Fruit fly (Drosophila melanogaster) whole organism, embryonic: ENCODE measurements around the gene Nadsyn.

Experiments used
- BEAF-32 ChIP-seq: fragments of 200-800 bp; sonication (Bioruptor generic); optimal IDR thresholded peaks from 3 replicates; lab custom pipeline; 2017; ENCODE audit warnings: missing biosample characterization, missing genetic modification characterization, mild to moderate bottlenecking, moderate library complexity, missing genetic modification reagents
- Bgb ChIP-seq: fragments of 200-800 bp; sonication (Bioruptor generic); IDR thresholded peaks from 2 replicates; pipeline ENCODE4 v1.3.6; 2022; ENCODE audit warnings: missing biosample characterization, missing genetic modification characterization; ENCODE audit not compliant: partially characterized antibody
- CG10543 ChIP-seq: fragments of 200-800 bp; sonication (Bioruptor generic); optimal IDR thresholded peaks from 3 replicates; lab custom pipeline; 2017; ENCODE audit warnings: missing biosample characterization, mild to moderate bottlenecking, missing genetic modification characterization, moderate library complexity
- CG11085 ChIP-seq: fragments of 200-800 bp; sonication (Bioruptor generic); IDR thresholded peaks from 2 replicates; pipeline ENCODE4 v1.3.6; 2022; ENCODE audit warnings: missing biosample characterization, missing genetic modification characterization
- CG12236 ChIP-seq: fragments of 200-800 bp; sonication (Bioruptor generic); optimal IDR thresholded peaks from 2 replicates; lab custom pipeline; 2016; ENCODE audit warnings: missing biosample characterization, missing genetic modification characterization
- CG13296 ChIP-seq: fragments of 200-800 bp; sonication (Bioruptor generic); optimal IDR thresholded peaks from 3 replicates; lab custom pipeline; 2018; ENCODE audit warnings: missing biosample characterization, mild to moderate bottlenecking, missing genetic modification characterization
- CG15269 ChIP-seq: fragments of 200-800 bp; sonication (Bioruptor generic); optimal IDR thresholded peaks from 2 replicates; lab custom pipeline; 2018; ENCODE audit warnings: missing biosample characterization, mild to moderate bottlenecking, missing genetic modification characterization, moderate library complexity
- CG3163 ChIP-seq: fragments of 200-800 bp; sonication (Bioruptor generic); optimal IDR thresholded peaks from 3 replicates; lab custom pipeline; 2016; ENCODE audit warnings: missing biosample characterization, missing genetic modification characterization
- CG3407 ChIP-seq: fragments of 200-800 bp; sonication (Bioruptor generic); optimal IDR thresholded peaks from 2 replicates; lab custom pipeline; 2018; ENCODE audit warnings: missing biosample characterization, mild to moderate bottlenecking, missing genetic modification characterization
- CG3995 ChIP-seq: fragments of 200-800 bp; sonication (Bioruptor generic); optimal IDR thresholded peaks from 3 replicates; lab custom pipeline; 2016; ENCODE audit warnings: missing biosample characterization, missing genetic modification characterization
- CG5180 ChIP-seq: fragments of 200-800 bp; sonication (Bioruptor generic); optimal IDR thresholded peaks from 3 replicates; lab custom pipeline; 2017; ENCODE audit warnings: missing biosample characterization, missing genetic modification characterization, mild to moderate bottlenecking, moderate library complexity, missing genetic modification reagents
- CG7839 ChIP-seq: fragments of 200-800 bp; sonication (Bioruptor generic); optimal IDR thresholded peaks from 3 replicates; lab custom pipeline; 2018; ENCODE audit warnings: missing biosample characterization, mild to moderate bottlenecking, missing genetic modification characterization, moderate library complexity
- CG7987 ChIP-seq: fragments of 200-800 bp; sonication (Bioruptor generic); optimal IDR thresholded peaks from 2 replicates; lab custom pipeline; 2018; ENCODE audit warnings: missing biosample characterization, mild to moderate bottlenecking, missing genetic modification characterization, moderate library complexity
- CG8089 ChIP-seq: fragments of 200-800 bp; sonication (Bioruptor generic); optimal IDR thresholded peaks from 3 replicates; lab custom pipeline; 2016; ENCODE audit warnings: missing biosample characterization, missing genetic modification characterization
- CG8359 ChIP-seq: fragments of 200-800 bp; sonication (Bioruptor generic); optimal IDR thresholded peaks from 2 replicates; lab custom pipeline; 2017; ENCODE audit warnings: missing biosample characterization, mild to moderate bottlenecking, missing genetic modification characterization, borderline replicate concordance
- CG8924 ChIP-seq: fragments of 200-800 bp; optimal IDR thresholded peaks from 3 replicates; lab custom pipeline; 2019; ENCODE audit warnings: missing biosample characterization, mild to moderate bottlenecking, missing genetic modification characterization, moderate library complexity
- CG9215 ChIP-seq: fragments of 200-800 bp; sonication (Bioruptor generic); IDR thresholded peaks from 2 replicates; pipeline ENCODE4 v1.3.6; 2022; ENCODE audit warnings: missing biosample characterization, missing genetic modification characterization
- Dad ChIP-seq: fragments of 200-800 bp; sonication (Bioruptor generic); optimal IDR thresholded peaks from 3 replicates; lab custom pipeline; 2016; ENCODE audit warnings: missing biosample characterization, missing genetic modification characterization
- Drgx ChIP-seq: fragments of 200-800 bp; sonication (Bioruptor generic); IDR thresholded peaks from 2 replicates; pipeline ENCODE4 v1.3.6; 2022; ENCODE audit warnings: missing biosample characterization, missing genetic modification characterization
- H2.0 ChIP-seq: fragments of 200-800 bp; sonication (Bioruptor generic); IDR thresholded peaks from 2 replicates; pipeline ENCODE4 v1.3.6; 2022; ENCODE audit warnings: missing biosample characterization, missing genetic modification characterization
- HLH3B ChIP-seq: fragments of 200-800 bp; sonication (Bioruptor generic); IDR thresholded peaks from 2 replicates; pipeline ENCODE4 v1.3.6; 2022; ENCODE audit warnings: missing biosample characterization, missing genetic modification characterization
- Hmr ChIP-seq: fragments of 200-800 bp; sonication (Bioruptor generic); optimal IDR thresholded peaks from 3 replicates; lab custom pipeline; 2017; ENCODE audit warnings: mild to moderate bottlenecking, missing biosample characterization, missing genetic modification reagents, missing genetic modification characterization
- Lpt ChIP-seq: fragments of >200 bp; optimal IDR thresholded peaks from 2 replicates; lab custom pipeline; 2018; ENCODE audit warnings: missing biosample characterization, missing genetic modification characterization
- Optix ChIP-seq: fragments of 200-800 bp; sonication (Bioruptor generic); IDR thresholded peaks from 3 replicates; pipeline ENCODE4 v1.3.6; 2022; ENCODE audit warnings: missing biosample characterization, missing genetic modification characterization
- Sox100B ChIP-seq: fragments of 200-800 bp; sonication (Bioruptor generic); optimal IDR thresholded peaks from 3 replicates; lab custom pipeline; 2018; ENCODE audit warnings: missing biosample characterization, mild to moderate bottlenecking, missing genetic modification characterization
- Sox102F ChIP-seq: fragments of 200-800 bp; sonication (Bioruptor generic); optimal IDR thresholded peaks from 2 replicates; lab custom pipeline; 2018; ENCODE audit warnings: missing biosample characterization, mild to moderate bottlenecking, missing genetic modification characterization, moderate library complexity
- YL-1 ChIP-seq: fragments of 200-800 bp; sonication (Bioruptor generic); optimal IDR thresholded peaks from 3 replicates; lab custom pipeline; 2017; ENCODE audit warnings: missing biosample characterization, mild to moderate bottlenecking, missing genetic modification characterization
- aop ChIP-seq: fragments of 200-800 bp; sonication (Bioruptor generic); IDR thresholded peaks from 2 replicates; pipeline ENCODE4 v1.3.6; 2022; ENCODE audit warnings: missing biosample characterization, missing genetic modification characterization
- az2 ChIP-seq: fragments of 200-800 bp; sonication (Bioruptor generic); optimal IDR thresholded peaks from 3 replicates; lab custom pipeline; 2016; ENCODE audit warnings: missing biosample characterization, missing genetic modification characterization
- bigmax ChIP-seq: fragments of 200-800 bp; sonication (Bioruptor generic); optimal IDR thresholded peaks from 2 replicates; lab custom pipeline; 2018; ENCODE audit warnings: missing biosample characterization, mild to moderate bottlenecking, missing genetic modification characterization
- cad ChIP-seq: fragments of >200 bp; optimal IDR thresholded peaks from 2 replicates; lab custom pipeline; 2017; ENCODE audit warnings: missing biosample characterization, missing genetic modification characterization
- crc ChIP-seq: fragments of 200-800 bp; sonication (Bioruptor generic); optimal IDR thresholded peaks from 2 replicates; lab custom pipeline; 2016; ENCODE audit warnings: missing biosample characterization, missing genetic modification characterization
- cwo ChIP-seq: fragments of 200-800 bp; sonication (Bioruptor generic); optimal IDR thresholded peaks from 3 replicates; lab custom pipeline; 2017; ENCODE audit warnings: missing biosample characterization, missing genetic modification characterization, mild to moderate bottlenecking, moderate library complexity, missing genetic modification reagents
- danr ChIP-seq: fragments of 200-800 bp; sonication (Bioruptor generic); IDR thresholded peaks from 2 replicates; pipeline ENCODE4 v1.3.6; 2022; ENCODE audit warnings: missing biosample characterization, missing genetic modification characterization
- dmrt99B ChIP-seq: fragments of 200-800 bp; sonication (Bioruptor generic); optimal IDR thresholded peaks from 2 replicates; lab custom pipeline; 2018; ENCODE audit warnings: missing biosample characterization, mild to moderate bottlenecking, missing genetic modification characterization, moderate library complexity
- gcm2 ChIP-seq: fragments of 200-800 bp; sonication (Bioruptor generic); optimal IDR thresholded peaks from 2 replicates; lab custom pipeline; 2016; ENCODE audit warnings: missing biosample characterization, missing genetic modification characterization
- gro ChIP-seq: fragments of 200-800 bp; sonication (Bioruptor generic); optimal IDR thresholded peaks from 2 replicates; lab custom pipeline; 2016; ENCODE audit warnings: missing biosample characterization, missing genetic modification characterization
- hth ChIP-seq: fragments of >200 bp; optimal IDR thresholded peaks from 2 replicates; lab custom pipeline; 2017; ENCODE audit warnings: inconsistent platforms
- klu ChIP-seq: fragments of 200-800 bp; sonication (Bioruptor generic); IDR thresholded peaks from 2 replicates; pipeline ENCODE4 v1.3.6; 2022; ENCODE audit warnings: missing biosample characterization, missing genetic modification characterization
- mirr ChIP-seq: fragments of 200-800 bp; sonication (Bioruptor generic); optimal IDR thresholded peaks from 3 replicates; lab custom pipeline; 2018; ENCODE audit warnings: missing biosample characterization, mild to moderate bottlenecking, missing genetic modification characterization
- nerfin-1 ChIP-seq: fragments of 200-800 bp; sonication (Bioruptor generic); optimal IDR thresholded peaks from 3 replicates; lab custom pipeline; 2019; ENCODE audit warnings: missing biosample characterization, mild to moderate bottlenecking, missing genetic modification characterization, moderate library complexity
- pnt ChIP-seq: fragments of 200-800 bp; sonication (Bioruptor generic); optimal IDR thresholded peaks from 3 replicates; lab custom pipeline; 2016; ENCODE audit warnings: missing biosample characterization, missing genetic modification characterization
- pros ChIP-seq: fragments of 200-800 bp; sonication (Bioruptor generic); optimal IDR thresholded peaks from 3 replicates; lab custom pipeline; 2019; ENCODE audit warnings: missing biosample characterization, mild to moderate bottlenecking, missing genetic modification characterization, moderate library complexity
- sd ChIP-seq: fragments of 200-800 bp; sonication (Bioruptor generic); optimal IDR thresholded peaks from 3 replicates; lab custom pipeline; 2018; ENCODE audit warnings: missing biosample characterization, mild to moderate bottlenecking, missing genetic modification characterization, moderate library complexity
- shn ChIP-seq: fragments of 200-800 bp; sonication (Bioruptor generic); optimal IDR thresholded peaks from 3 replicates; lab custom pipeline; 2016; ENCODE audit warnings: missing biosample characterization, missing genetic modification characterization
- sr ChIP-seq: fragments of 200-800 bp; sonication (Bioruptor generic); IDR thresholded peaks from 3 replicates; pipeline ENCODE4 v1.3.6; 2022; ENCODE audit warnings: missing biosample characterization, missing genetic modification characterization
- ssp ChIP-seq: fragments of 200-800 bp; sonication (Bioruptor generic); IDR thresholded peaks from 2 replicates; pipeline ENCODE4 v1.3.6; 2022; ENCODE audit warnings: missing biosample characterization, missing genetic modification characterization
- ttk ChIP-seq: fragments of 200-800 bp; sonication (Bioruptor generic); IDR thresholded peaks from 2 replicates; pipeline ENCODE4 v2.1.2; 2022; ENCODE audit warnings: missing biosample characterization, missing genetic modification characterization
- unpg ChIP-seq: fragments of 200-800 bp; sonication (Bioruptor generic); optimal IDR thresholded peaks from 3 replicates; lab custom pipeline; 2018; ENCODE audit warnings: missing biosample characterization, mild to moderate bottlenecking, missing genetic modification characterization, moderate library complexity
- vnd ChIP-seq: fragments of 200-800 bp; sonication (Bioruptor generic); IDR thresholded peaks from 3 replicates; pipeline ENCODE4 v1.3.6; 2022; ENCODE audit warnings: missing biosample characterization, missing genetic modification characterization; ENCODE audit not compliant: partially characterized antibody
- zen ChIP-seq: fragments of 200-800 bp; sonication (Bioruptor generic); optimal IDR thresholded peaks from 3 replicates; lab custom pipeline; 2018; ENCODE audit warnings: missing biosample characterization, mild to moderate bottlenecking, missing genetic modification characterization, moderate library complexity

Gene Nadsyn

DNA sequence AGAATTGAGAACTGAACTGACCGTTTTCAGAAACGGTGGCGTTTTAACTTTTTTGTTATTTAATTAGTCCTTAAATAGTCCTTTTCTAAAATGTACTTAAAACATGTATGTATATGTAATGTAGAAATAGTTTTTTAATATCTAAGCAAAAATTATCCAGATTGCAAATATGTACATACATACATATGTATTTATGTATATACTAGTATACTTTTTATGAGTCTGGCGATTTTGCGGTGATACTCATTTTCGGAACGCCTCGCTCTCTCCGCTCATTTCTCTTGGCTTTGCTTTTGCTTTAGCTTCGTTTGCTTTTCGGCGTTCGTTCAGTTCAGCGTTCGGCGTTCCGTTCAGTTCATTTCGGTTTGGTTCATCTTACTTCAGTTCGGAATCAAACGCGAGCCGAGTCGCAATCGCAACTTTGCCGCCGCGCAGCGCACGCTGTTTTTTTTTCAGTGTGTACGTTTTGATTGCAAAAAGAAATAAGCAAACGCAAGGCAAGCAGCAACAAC is 44.3 kb upstream of the Nadsyn start, which contains the start of gene rdgB (continued):
- TF ChIP-seq CG15269 (tag; lab: Kevin White, UChicago): peak; percentile 84
- no peak for TF ChIP-seq bigmax (GFP tag; lab: Kevin White, UChicago)
- TF ChIP-seq Drgx (GFP tag; lab: Robert Waterston, UW): peak; percentile 71
- no peak for TF ChIP-seq CG7987 (GFP tag; lab: Kevin White, UChicago)
- TF ChIP-seq Lpt (GFP tag; lab: Kevin White, UChicago): no peak
- TF ChIP-seq Hmr (GFP tag; lab: Kevin White, UChicago): peak; percentile 83
- no peak for TF ChIP-seq hth (lab: Kevin White, UChicago)
- TF ChIP-seq CG3407: peak; percentile 77
- no peak for TF ChIP-seq crc
- TF ChIP-seq CG12236 (GFP tag; lab: Kevin White, UChicago): no peak
- TF ChIP-seq shn (GFP tag; lab: Kevin White, UChicago): no peak
- peak; percentile 90 for TF ChIP-seq CG7839 (tag; lab: Kevin White, UChicago)
- TF ChIP-seq HLH3B (GFP tag; lab: Robert Waterston, UW): peak; percentile 72
- TF ChIP-seq CG9215 (GFP tag; lab: Robert Waterston, UW): peak; percentile 81
- TF ChIP-seq CG5180: peak; percentile 92
- peak; percentile 70 for TF ChIP-seq ttk
- no peak for TF ChIP-seq sr
- TF ChIP-seq unpg (GFP tag; lab: Kevin White, UChicago): peak; percentile 65
- peak; percentile 36; the same call in 1 of the 2 replicates for TF ChIP-seq danr (GFP tag; lab: Robert Waterston, UW)
- TF ChIP-seq gro (GFP tag; lab: Kevin White, UChicago): peak; percentile 23
- TF ChIP-seq CG8924: peak; percentile 78
- peak; percentile 91 for TF ChIP-seq dmrt99B
- TF ChIP-seq ssp (GFP tag; lab: Robert Waterston, UW): peak; percentile 68
- peak; percentile 64 for TF ChIP-seq cwo
- peak; percentile 41 for TF ChIP-seq gcm2 (GFP tag; lab: Kevin White, UChicago)
- TF ChIP-seq pnt: peak; percentile 6
- no peak for TF ChIP-seq BEAF-32 (GFP tag; lab: Kevin White, UChicago)
- TF ChIP-seq Sox100B (GFP tag; lab: Kevin White, UChicago): peak; percentile 92
- TF ChIP-seq YL-1 (GFP tag; lab: Kevin White, UChicago): no peak
- TF ChIP-seq CG13296: peak; percentile 84
- TF ChIP-seq klu (GFP tag; lab: Robert Waterston, UW): peak; percentile 62; the same call in 1 of the 2 replicates
- peak; percentile 54 for TF ChIP-seq Bgb
- TF ChIP-seq Sox102F (GFP tag; lab: Kevin White, UChicago): peak; percentile 84
- TF ChIP-seq CG10543 (GFP tag; lab: Kevin White, UChicago): peak; percentile 89
- TF ChIP-seq CG3163 (GFP tag; lab: Kevin White, UChicago): no peak
- peak; percentile 30 for TF ChIP-seq CG3995 (GFP tag; lab: Kevin White, UChicago)
- TF ChIP-seq az2 (GFP tag; lab: Kevin White, UChicago): peak; percentile 73
- TF ChIP-seq H2.0: peak; percentile 34; the same call in 1 of the 2 replicates
- peak; percentile 73 for TF ChIP-seq nerfin-1 (tag; lab: Kevin White, UChicago)
- no peak for TF ChIP-seq CG8089
- peak; percentile 70 for TF ChIP-seq CG11085 (GFP tag; lab: Robert Waterston, UW)
- no peak for TF ChIP-seq Dad (GFP tag; lab: Kevin White, UChicago)
- TF ChIP-seq sd (tag; lab: Kevin White, UChicago): no peak
- no peak for TF ChIP-seq CG8359 (GFP tag; lab: Kevin White, UChicago)
- TF ChIP-seq Optix (GFP tag; lab: Robert Waterston, UW): peak; percentile 20; the same call in 1 of the 3 replicates
- TF ChIP-seq pros (GFP tag; lab: Kevin White, UChicago): no peak
- peak; percentile 16 for TF ChIP-seq zen (tag; lab: Kevin White, UChicago)
- no peak for TF ChIP-seq vnd (GFP tag; lab: Robert Waterston, UW)
- no peak for TF ChIP-seq aop (GFP tag; lab: Robert Waterston, UW)
- TF ChIP-seq mirr (GFP tag; lab: Kevin White, UChicago): no peak
- TF ChIP-seq cad (GFP tag; lab: Kevin White, UChicago): no peak
